Fruit fly (Drosophila melanogaster): ENCODE data around the gene side-VII.
A peak's percentile ranks its signal among the peaks of the same experiment; 100 is the strongest.

The side-VII gene

dm6 chr3R:9704183-9705007, 35.4 kb downstream of the side-VII start (continued):
- TF ChIP-seq mirr (GFP tag; optimal IDR thresholded peaks at IDR 0.05) (peak; percentile 90), Trl (optimal IDR thresholded peaks at IDR 0.05) (peak; percentile 69 to 90), Trl (GFP tag; optimal IDR thresholded peaks at IDR 0.05) (no peak), Pdp1 (GFP tag; optimal IDR thresholded peaks at IDR 0.05) (peak in 1 of 2 experiments; percentile 82), CG10543 (GFP tag; optimal IDR thresholded peaks at IDR 0.05) (peak; percentile 82), gcm (GFP tag; optimal IDR thresholded peaks at IDR 0.05) (peak; percentile 43), btn (GFP tag; optimal IDR thresholded peaks at IDR 0.05) (no peak), sr (GFP tag; IDR thresholded peaks at IDR 0.05) (no peak), CG18011 (GFP tag; optimal IDR thresholded peaks at IDR 0.05) (no peak), tgo (GFP tag; IDR thresholded peaks at IDR 0.05) (no peak), toy (GFP tag; IDR thresholded peaks at IDR 0.05) (no peak), ash1 (GFP tag; optimal IDR thresholded peaks at IDR 0.05) (peak; percentile 35), sug (tag; optimal IDR thresholded peaks at IDR 0.05) (peak; percentile 89), CG3163 (GFP tag; optimal IDR thresholded peaks at IDR 0.05) (peak; percentile 10), CG8478 (optimal IDR thresholded peaks at IDR 0.05) (peak; percentile 81), chn (GFP tag; optimal IDR thresholded peaks at IDR 0.05) (peak; percentile 56), B-H2 (GFP tag; optimal IDR thresholded peaks at IDR 0.05) (peak; percentile 58), HmgZ (tag; optimal IDR thresholded peaks at IDR 0.05) (peak; percentile 82), CG17612 (GFP tag; IDR thresholded peaks at IDR 0.05) (no peak), so (GFP tag; IDR thresholded peaks at IDR 0.05) (no peak), CG13894 (tag; optimal IDR thresholded peaks at IDR 0.05) (peak; percentile 83), CG34224 (GFP tag; IDR thresholded peaks at IDR 0.05; ENCODE audit: partially characterized antibody) (no peak), CG8944 (GFP tag; optimal IDR thresholded peaks at IDR 0.05) (no peak), fd64A (GFP tag; optimal IDR thresholded peaks at IDR 0.05) (peak; percentile 25), onecut (GFP tag; IDR thresholded peaks at IDR 0.05) (peak; percentile 88), Nf-YC (tag; optimal IDR thresholded peaks at IDR 0.05) (no peak), Atf3 (GFP tag; optimal IDR thresholded peaks at IDR 0.05) (peak; percentile 34), CG12769 (tag; optimal IDR thresholded peaks at IDR 0.05) (peak; percentile 86), Nf-YB (GFP tag; optimal IDR thresholded peaks at IDR 0.05) (peak; percentile 14), CG1602 (GFP tag; optimal IDR thresholded peaks at IDR 0.05) (no peak), CG17361 (GFP tag; IDR thresholded peaks at IDR 0.05) (no peak), CG18619 (GFP tag; optimal IDR thresholded peaks at IDR 0.05) (peak; percentile 15), CG43689 (GFP tag; IDR thresholded peaks at IDR 0.05) (no peak)

DNA sequence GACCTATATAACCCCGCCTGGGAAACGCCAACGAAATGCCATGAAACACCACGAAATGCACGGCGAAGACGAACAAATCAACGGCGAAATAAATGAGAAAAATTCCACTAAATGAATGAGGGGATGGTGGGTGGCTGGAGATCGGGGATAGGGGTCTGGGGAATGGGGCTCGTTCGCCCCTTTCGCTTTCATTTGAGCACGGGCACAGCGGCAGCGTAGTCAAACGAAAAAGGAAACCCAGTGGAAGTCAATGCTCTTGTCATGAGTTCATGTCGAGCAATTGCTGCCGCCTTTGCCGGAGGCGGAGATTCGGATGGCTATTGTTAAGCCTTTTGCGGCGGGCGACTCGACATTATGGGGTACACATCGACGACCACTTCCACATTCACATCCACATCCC, 36.5 kb downstream of the side-VII start:
- no peak for TF ChIP-seq CG18619 (GFP tag; optimal IDR thresholded peaks at IDR 0.05)
- no peak for TF ChIP-seq CG8290 (GFP tag; optimal IDR thresholded peaks at IDR 0.05)
- no peak for TF ChIP-seq CG8290 (tag; optimal IDR thresholded peaks at IDR 0.05)
- no peak for TF ChIP-seq hth (optimal IDR thresholded peaks at IDR 0.05)
- no peak for TF ChIP-seq CG7928 (GFP tag; optimal IDR thresholded peaks at IDR 0.05)
- no peak for TF ChIP-seq lab (GFP tag; optimal IDR thresholded peaks at IDR 0.05)
- no peak for TF ChIP-seq sens (GFP tag)
- no peak for TF ChIP-seq CG6689 (GFP tag; IDR thresholded peaks at IDR 0.05)
- no peak for TF ChIP-seq inv (GFP tag; IDR thresholded peaks at IDR 0.05; ENCODE audit: partially characterized antibody)
- peak; percentile 75 for TF ChIP-seq Blimp-1 (GFP tag; optimal IDR thresholded peaks at IDR 0.05)
- no peak for TF ChIP-seq CG3847 (GFP tag; IDR thresholded peaks at IDR 0.05)
- TF ChIP-seq Fer1 (GFP tag; optimal IDR thresholded peaks at IDR 0.05) = no peak
- no peak for TF ChIP-seq bbx (GFP tag; IDR thresholded peaks at IDR 0.05; ENCODE audit: partially characterized antibody)
- no peak for TF ChIP-seq Oaz (GFP tag; IDR thresholded peaks at IDR 0.05)
- no peak for TF ChIP-seq fd102C (GFP tag; optimal IDR thresholded peaks at IDR 0.05)
- TF ChIP-seq crc (GFP tag; optimal IDR thresholded peaks at IDR 0.05) = no peak
- TF ChIP-seq CG12769 (tag; optimal IDR thresholded peaks at IDR 0.05) = peak; percentile 9

Data from whole organism, embryonic.